Worm (Caenorhabditis elegans) whole organism, young adult: Measurements from ENCODE around the gene ttr-51.

ENCODE experiments used
- B0035.1 ChIP-seq: sonication (generic microtip); optimal IDR thresholded peaks from 2 replicates; lab custom pipeline; 2016; ENCODE audit warnings: missing genetic modification characterization, mild to moderate bottlenecking, missing compliant biosample characterization, missing genotype, missing genetic modification reagents
- D2030.7 ChIP-seq: fragments of 200-800 bp; sonication (Bioruptor generic); IDR thresholded peaks from 2 replicates; pipeline ENCODE4 v1.3.6; 2022; ENCODE audit warnings: missing genetic modification reagents, missing genetic modification characterization, missing compliant biosample characterization
- F33H1.4 ChIP-seq: fragments of 200-800 bp; sonication (Bioruptor generic); IDR thresholded peaks from 2 replicates; pipeline ENCODE4 v1.3.6; 2022; ENCODE audit warnings: missing genetic modification reagents, missing genetic modification characterization, missing compliant biosample characterization
- F57A8.1 ChIP-seq: fragments of 200-800 bp; sonication (Bioruptor generic); optimal IDR thresholded peaks from 2 replicates; lab custom pipeline; 2018; ENCODE audit warnings: mild to moderate bottlenecking, missing genetic modification characterization, moderate library complexity, missing compliant biosample characterization
- F57C9.4 ChIP-seq: sonication (generic microtip); optimal IDR thresholded peaks from 2 replicates; lab custom pipeline; 2017; ENCODE audit warnings: mild to moderate bottlenecking, missing genetic modification characterization, missing compliant biosample characterization
- K11D2.4 ChIP-seq: fragments of 200-800 bp; sonication (Bioruptor generic); IDR thresholded peaks from 2 replicates; pipeline ENCODE4 v1.3.6; 2022; ENCODE audit warnings: missing genetic modification reagents, missing genetic modification characterization, missing compliant biosample characterization
- Y53G8AR.9 ChIP-seq: fragments of 200-800 bp; sonication (Bioruptor generic); conservative IDR thresholded peaks from 2 replicates; pipeline ENCODE4 v1.3.6; 2022; ENCODE audit warnings: missing genetic modification reagents, missing genetic modification characterization, missing compliant biosample characterization
- Y67H2A.10 ChIP-seq: fragments of 200-800 bp; sonication (Bioruptor generic); conservative IDR thresholded peaks from 2 replicates; pipeline ENCODE4 v1.3.6; 2022; ENCODE audit warnings: missing genetic modification reagents, missing genetic modification characterization, missing compliant biosample characterization
- Y79H2A.3 ChIP-seq: fragments of 200-800 bp; sonication (Bioruptor generic); conservative IDR thresholded peaks from 2 replicates; pipeline ENCODE4 v1.3.6; 2022; ENCODE audit warnings: missing genetic modification reagents, missing genetic modification characterization, missing compliant biosample characterization
- ZK185.1 ChIP-seq: sonication (generic microtip); optimal IDR thresholded peaks from 2 replicates; lab custom pipeline; 2016; ENCODE audit warnings: mild to moderate bottlenecking, missing genetic modification characterization, missing compliant biosample characterization; ENCODE audit not compliant: poor library complexity, severe bottlenecking
- ama-1 ChIP-seq, 3 experiments: fragments of 150-350 bp in 1 of 3; sonication (generic microtip) in 2 of 3; optimal IDR thresholded peaks; 2 replicates each; lab custom pipeline; 2014 to 2018; ENCODE audit warnings: missing biosample characterization in 2 of 3, missing genetic modification characterization in 2 of 3, missing genetic modification reagents in 2 of 3
- aptf-3 ChIP-seq: fragments of 200-800 bp; sonication (Bioruptor generic); IDR thresholded peaks from 2 replicates; pipeline ENCODE4 v1.3.6; 2022; ENCODE audit warnings: missing genetic modification characterization, missing compliant biosample characterization
- ccch-3 ChIP-seq: fragments of 200-800 bp; sonication (Bioruptor generic); optimal IDR thresholded peaks from 2 replicates; lab custom pipeline; 2018; ENCODE audit warnings: mild to moderate bottlenecking, missing genetic modification characterization, missing compliant biosample characterization
- die-1 ChIP-seq: sonication (generic microtip); optimal IDR thresholded peaks from 2 replicates; lab custom pipeline; 2016; ENCODE audit warnings: missing genotype, mild to moderate bottlenecking, missing genetic modification characterization, missing compliant biosample characterization
- dox-1 ChIP-seq: fragments of 200-800 bp; sonication (Bioruptor generic); IDR thresholded peaks from 2 replicates; pipeline ENCODE4 v1.3.6; 2022; ENCODE audit warnings: missing genetic modification reagents, missing genetic modification characterization, missing compliant biosample characterization
- efl-1 ChIP-seq: fragments of 150-350 bp; optimal IDR thresholded peaks from 2 replicates; lab custom pipeline; 2014; ENCODE audit warnings: missing biosample characterization, missing genetic modification reagents, missing genetic modification characterization
- egrh-3 ChIP-seq: fragments of 200-800 bp; sonication (Bioruptor generic); IDR thresholded peaks from 2 replicates; pipeline ENCODE4 v1.3.6; 2022; ENCODE audit warnings: missing genetic modification reagents, missing genetic modification characterization, missing compliant biosample characterization
- ekl-4 ChIP-seq: fragments of 200-800 bp; sonication (Bioruptor generic); IDR thresholded peaks from 2 replicates; pipeline ENCODE4 v1.3.6; 2022; ENCODE audit warnings: missing genetic modification reagents, missing genetic modification characterization, missing compliant biosample characterization
- fkh-3 ChIP-seq: sonication (generic microtip); optimal IDR thresholded peaks from 2 replicates; lab custom pipeline; 2016; ENCODE audit warnings: mild to moderate bottlenecking, missing genetic modification characterization, missing compliant biosample characterization
- him-1 ChIP-seq: sonication (generic microtip); optimal IDR thresholded peaks from 2 replicates; lab custom pipeline; 2016; ENCODE audit warnings: missing genotype, missing genetic modification reagents, missing genetic modification characterization, missing compliant biosample characterization
- hlh-12 ChIP-seq: sonication (generic microtip); optimal IDR thresholded peaks from 2 replicates; lab custom pipeline; 2016; ENCODE audit warnings: missing genetic modification characterization, missing compliant biosample characterization
- hmg-20 ChIP-seq: fragments of 200-800 bp; sonication (Bioruptor generic); IDR thresholded peaks from 2 replicates; pipeline ENCODE4 v1.3.6; 2022; ENCODE audit warnings: missing genetic modification reagents, missing genetic modification characterization, missing compliant biosample characterization
- hrde-1 ChIP-seq: sonication (generic microtip); optimal IDR thresholded peaks from 2 replicates; lab custom pipeline; 2016; ENCODE audit warnings: missing genetic modification characterization, mild to moderate bottlenecking, missing compliant biosample characterization, moderate library complexity, missing genotype, missing genetic modification reagents, borderline replicate concordance
- lag-1 ChIP-seq: fragments of 200-800 bp; sonication (Bioruptor generic); IDR thresholded peaks from 2 replicates; pipeline ENCODE4 v1.3.6; 2022; ENCODE audit warnings: missing genetic modification reagents, missing genetic modification characterization, missing compliant biosample characterization
- let-607 ChIP-seq, 2 experiments: fragments of 200-800 bp in 1 of 2; sonication (Bioruptor generic) in 1 of 2; sonication (generic microtip) in 1 of 2; optimal IDR thresholded peaks; 2 replicates each; lab custom pipeline; 2016 to 2018; ENCODE audit warnings: mild to moderate bottlenecking in 2 of 2, missing compliant biosample characterization in 2 of 2, missing genetic modification characterization in 2 of 2, moderate library complexity in 2 of 2, missing genotype in 1 of 2
- lin-26 ChIP-seq: fragments of 200-800 bp; sonication (Bioruptor generic); IDR thresholded peaks from 2 replicates; pipeline ENCODE4 v1.3.6; 2022; ENCODE audit warnings: missing genetic modification reagents, missing genetic modification characterization, missing compliant biosample characterization
- lin-35 ChIP-seq, 3 experiments: fragments of 150-350 bp in 2 of 3; sonication (generic microtip) in 1 of 3; optimal IDR thresholded peaks; 2 replicates each; lab custom pipeline; 2014 to 2018; ENCODE audit warnings: missing biosample characterization in 3 of 3, missing genetic modification characterization in 3 of 3, missing genetic modification reagents in 3 of 3
- madf-3 ChIP-seq: fragments of 200-800 bp; sonication (Bioruptor generic); IDR thresholded peaks from 2 replicates; pipeline ENCODE4 v1.3.6; 2022; ENCODE audit warnings: missing genetic modification reagents, missing genetic modification characterization, missing compliant biosample characterization
- madf-6 ChIP-seq: fragments of 200-800 bp; sonication (Bioruptor generic); IDR thresholded peaks from 2 replicates; pipeline ENCODE4 v1.3.6; 2022; ENCODE audit warnings: missing genetic modification reagents, missing genetic modification characterization, missing compliant biosample characterization
- mxl-1 ChIP-seq: sonication (generic microtip); optimal IDR thresholded peaks from 2 replicates; lab custom pipeline; 2016; ENCODE audit warnings: missing genetic modification characterization, missing compliant biosample characterization
- nfya-1 ChIP-seq: sonication (generic microtip); optimal IDR thresholded peaks from 2 replicates; lab custom pipeline; 2017; ENCODE audit warnings: antibody characterized with exemption, missing compliant biosample characterization, missing genetic modification characterization, borderline replicate concordance; ENCODE audit not compliant: insufficient read depth
- nhr-120 ChIP-seq: fragments of 200-800 bp; sonication (Bioruptor generic); IDR thresholded peaks from 2 replicates; pipeline ENCODE4 v1.3.6; 2022; ENCODE audit warnings: missing genetic modification characterization, missing compliant biosample characterization
- nhr-179 ChIP-seq: sonication (generic microtip); optimal IDR thresholded peaks from 2 replicates; lab custom pipeline; 2016; ENCODE audit warnings: mild to moderate bottlenecking, missing genetic modification characterization, missing compliant biosample characterization
- rcor-1 ChIP-seq: fragments of 200-800 bp; sonication (Bioruptor generic); IDR thresholded peaks from 2 replicates; pipeline ENCODE4 v1.3.6; 2022; ENCODE audit warnings: missing genetic modification reagents, missing genetic modification characterization, missing compliant biosample characterization
- rec-8 ChIP-seq, 2 experiments: sonication (generic microtip); optimal IDR thresholded peaks; 2 replicates each; lab custom pipeline; 2016; ENCODE audit warnings: mild to moderate bottlenecking in 2 of 2, missing genetic modification characterization in 2 of 2, missing genetic modification reagents in 2 of 2, missing genotype in 2 of 2, missing biosample characterization in 1 of 2, missing compliant biosample characterization in 1 of 2, moderate library complexity in 1 of 2
- rpc-1 ChIP-seq, 2 experiments: fragments of 150-350 bp in 1 of 2; sonication (generic microtip) in 1 of 2; optimal IDR thresholded peaks; 2 replicates each; lab custom pipeline; 2014 to 2018; ENCODE audit warnings: missing biosample characterization in 1 of 2, missing genetic modification characterization in 1 of 2, missing genetic modification reagents in 1 of 2, missing genotype in 1 of 2
- snpc-4 ChIP-seq, 5 experiments: fragments of 150-350 bp in 1 of 5; sonication (generic microtip) in 4 of 5; optimal IDR thresholded peaks; 2 replicates each; lab custom pipeline; 2014 to 2018; ENCODE audit warnings: missing genetic modification characterization in 5 of 5, missing biosample characterization in 3 of 5, antibody characterized with exemption in 2 of 5, mild to moderate bottlenecking in 2 of 5, missing compliant biosample characterization in 2 of 5, missing genotype in 2 of 5, moderate library complexity in 2 of 5, missing genetic modification reagents in 1 of 5
- sptf-2 ChIP-seq: fragments of 200-800 bp; sonication (Bioruptor generic); optimal IDR thresholded peaks from 2 replicates; lab custom pipeline; 2018; ENCODE audit warnings: mild to moderate bottlenecking, missing genetic modification characterization, missing compliant biosample characterization
- tbx-9 ChIP-seq: sonication (generic microtip); optimal IDR thresholded peaks from 2 replicates; lab custom pipeline; 2016; ENCODE audit warnings: borderline replicate concordance, missing genetic modification characterization, inconsistent platforms, missing compliant biosample characterization
- unc-62 ChIP-seq: fragments of 150-350 bp; optimal IDR thresholded peaks from 2 replicates; lab custom pipeline; 2014; ENCODE audit warnings: missing biosample characterization, missing genetic modification reagents, missing genetic modification characterization
- xnd-1 ChIP-seq: sonication (generic microtip); optimal IDR thresholded peaks from 2 replicates; lab custom pipeline; 2016; ENCODE audit warnings: missing genotype, missing genetic modification reagents, missing genetic modification characterization, missing compliant biosample characterization
- zfh-2 ChIP-seq: fragments of 200-800 bp; sonication (Bioruptor generic); conservative IDR thresholded peaks from 2 replicates; pipeline ENCODE4 v1.3.6; 2022; ENCODE audit warnings: missing genetic modification reagents, missing genetic modification characterization, missing compliant biosample characterization
- zim-3 ChIP-seq: sonication (generic microtip); optimal IDR thresholded peaks from 2 replicates; lab custom pipeline; 2017; ENCODE audit warnings: mild to moderate bottlenecking, missing genetic modification characterization, moderate library complexity, missing compliant biosample characterization
- ztf-18 ChIP-seq: sonication (generic microtip); optimal IDR thresholded peaks from 2 replicates; lab custom pipeline; 2016; ENCODE audit warnings: missing genotype, mild to moderate bottlenecking, missing genetic modification characterization, missing compliant biosample characterization
- ztf-25 ChIP-seq: fragments of 200-800 bp; sonication (Bioruptor generic); IDR thresholded peaks from 2 replicates; pipeline ENCODE4 v1.3.6; 2022; ENCODE audit warnings: missing genetic modification reagents, missing genetic modification characterization, missing compliant biosample characterization
- ztf-26 ChIP-seq: sonication (generic microtip); optimal IDR thresholded peaks from 2 replicates; lab custom pipeline; 2017; ENCODE audit warnings: missing genetic modification characterization, missing compliant biosample characterization
- ztf-6 ChIP-seq: fragments of 200-800 bp; sonication (Bioruptor generic); IDR thresholded peaks from 2 replicates; pipeline ENCODE4 v1.3.6; 2022; ENCODE audit warnings: missing genetic modification reagents, missing genetic modification characterization, missing compliant biosample characterization

The ttr-51 gene

DNA sequence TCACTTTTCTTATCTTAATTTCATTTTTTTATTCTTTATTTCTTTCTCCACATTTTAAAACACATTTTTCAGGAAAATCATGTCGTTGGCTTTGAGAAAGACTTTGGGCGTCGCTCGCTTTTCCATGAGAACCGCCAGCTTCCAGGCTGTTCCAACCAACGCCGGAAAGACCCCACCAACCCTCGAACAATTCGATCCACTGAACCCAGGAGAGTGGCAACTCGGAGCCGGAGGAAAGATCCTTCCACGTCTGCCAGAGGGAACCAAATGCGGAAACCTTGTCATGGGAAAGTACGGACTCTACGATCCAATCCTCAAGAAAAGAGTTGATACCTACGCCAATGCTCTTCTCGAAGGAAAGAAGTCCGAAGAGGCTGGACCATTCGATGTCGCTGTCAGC is 48.0 kb upstream of the ttr-51 start, which contains the start of gene kdp-1 (continued):
- TF ChIP-seq aptf-3 (0 out of 2 replicates have a peak, but pooled peaks have one; percentile 16), let-607 (tag; optimal IDR thresholded peaks at IDR 0.05; lab: Kevin White, UChicago) (no peak), unc-62 (GFP tag; lab: Kevin White, UChicago) (no peak), madf-3 (GFP tag; lab: Robert Waterston, UW) (0 out of 2 replicates have a peak, but pooled peaks have one; percentile 72), rcor-1 (no peak), Y67H2A.10 (no peak), zim-3 (tag; lab: Kevin White, UChicago) (peak; percentile 51), K11D2.4 (GFP tag; lab: Robert Waterston, UW) (no peak), snpc-4 (GFP tag; optimal IDR thresholded peaks at IDR 0.05; lab: Kevin White, UChicago) (no peak), snpc-4 (tag; optimal IDR thresholded peaks at IDR 0.05; lab: Kevin White, UChicago) (peak in 1 of 4 experiments; percentile 45), ccch-3 (GFP tag; lab: Kevin White, UChicago) (no peak), lag-1 (GFP tag; lab: Robert Waterston, UW) (no peak), sptf-2 (no peak), hmg-20 (GFP tag; lab: Robert Waterston, UW) (no peak), nfya-1 (tag; lab: Kevin White, UChicago) (no peak), madf-6 (GFP tag; lab: Robert Waterston, UW) (peak; percentile 47), dox-1 (no peak), mxl-1 (no peak), lin-35 (GFP tag; optimal IDR thresholded peaks at IDR 0.05; lab: Kevin White, UChicago) (no peak), zfh-2 (GFP tag; lab: Robert Waterston, UW) (peak; percentile 66; the same call in 1 of the 2 replicates), egrh-3 (no peak), ztf-26 (no peak), B0035.1 (no peak), efl-1 (GFP tag; lab: Kevin White, UChicago) (no peak), nhr-120 (GFP tag; lab: Robert Waterston, UW) (no peak), ztf-25 (0 out of 2 replicates have a peak, but pooled peaks have one; percentile 53), ztf-6 (GFP tag; lab: Robert Waterston, UW) (no peak), D2030.7 (GFP tag; lab: Robert Waterston, UW) (no peak), F33H1.4 (no peak; the same call in 1 of the 2 replicates), F57A8.1 (GFP tag; lab: Kevin White, UChicago) (no peak), ama-1 (optimal IDR thresholded peaks at IDR 0.05; lab: Kevin White, UChicago) (no peak), ama-1 (GFP tag; optimal IDR thresholded peaks at IDR 0.05; lab: Kevin White, UChicago) (no peak), tbx-9 (tag; lab: Kevin White, UChicago) (no peak), Y79H2A.3 (GFP tag; lab: Robert Waterston, UW) (no peak), lin-26 (GFP tag; lab: Robert Waterston, UW) (no peak), ztf-18 (tag; lab: Kevin White, UChicago) (no peak), nhr-179 (tag; lab: Kevin White, UChicago) (no peak), hlh-12 (tag; lab: Kevin White, UChicago) (no peak), rec-8 (tag; optimal IDR thresholded peaks at IDR 0.05; lab: Kevin White, UChicago) (peak in 1 of 2 experiments; percentile 42), him-1 (tag; lab: Kevin White, UChicago) (no peak), hrde-1 (tag; lab: Kevin White, UChicago) (no peak), Y53G8AR.9 (GFP tag; lab: Robert Waterston, UW) (0 out of 2 replicates have a peak, but pooled peaks have one; percentile 26), xnd-1 (no peak), F57C9.4 (tag; lab: Kevin White, UChicago) (no peak), ZK185.1 (tag; lab: Kevin White, UChicago) (no peak), fkh-3 (peak; percentile 35), ekl-4 (GFP tag; lab: Robert Waterston, UW) (no peak), rpc-1 (optimal IDR thresholded peaks at IDR 0.05; lab: Kevin White, UChicago) (no peak), rpc-1 (tag; optimal IDR thresholded peaks at IDR 0.05; lab: Kevin White, UChicago) (no peak), die-1 (tag; lab: Kevin White, UChicago) (no peak)
